Fruit fly (Drosophila melanogaster): Measurements from ENCODE around the gene tara.
A peak's percentile ranks its signal among the peaks of the same experiment; 100 is the strongest.

tara gene

DNA sequence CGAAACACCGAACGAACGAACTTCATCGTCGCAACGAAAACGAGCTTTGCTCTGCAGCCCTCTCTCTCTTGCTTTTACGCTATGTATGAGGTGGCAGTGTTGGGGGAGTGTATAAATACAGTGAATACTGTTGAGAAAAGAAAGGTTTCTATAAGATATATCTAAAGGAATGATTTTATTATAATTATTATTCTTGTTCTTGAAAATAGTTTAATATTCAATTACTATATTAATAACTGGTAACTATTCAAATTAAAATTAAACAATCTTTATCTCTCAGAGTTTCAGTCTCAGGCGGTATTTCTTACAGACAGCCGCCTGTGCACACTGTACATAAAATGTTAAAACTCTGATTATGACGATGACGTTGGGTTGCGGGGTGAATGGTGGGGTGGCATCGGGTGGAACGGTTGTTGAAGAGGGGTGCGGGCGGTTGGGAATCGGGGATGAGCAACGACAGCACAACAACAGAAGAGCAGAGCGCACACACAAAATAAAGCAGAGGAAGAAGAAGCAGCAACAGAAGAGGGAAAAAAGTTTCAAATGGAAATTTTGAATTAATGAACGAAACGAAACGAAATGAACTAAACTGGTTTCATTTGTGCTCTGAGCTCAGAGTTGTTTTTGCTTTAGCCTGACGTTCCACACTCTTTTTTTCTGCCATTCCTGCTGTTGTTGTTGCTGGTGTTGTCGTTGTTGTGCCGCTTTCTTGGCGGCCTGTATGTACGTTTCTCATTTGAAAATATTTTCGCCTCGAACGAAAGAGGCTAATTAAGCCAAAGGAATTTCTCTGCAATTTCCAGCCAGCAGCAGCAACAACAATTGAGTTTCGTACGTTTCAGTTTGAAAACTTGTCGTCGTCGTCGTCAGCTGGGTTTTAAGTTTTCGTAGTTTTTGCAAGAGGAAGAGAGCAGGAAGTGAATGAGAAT is 11.5 kb downstream of the tara start (continued):
- TF ChIP-seq Blimp-1 (GFP tag; optimal IDR thresholded peaks at IDR 0.05) (peak; percentile 97), CG4282 (GFP tag; optimal IDR thresholded peaks at IDR 0.05) (no peak), CG11456 (GFP tag; IDR thresholded peaks at IDR 0.05) (no peak), mirr (GFP tag; optimal IDR thresholded peaks at IDR 0.05) (peak; percentile 76), Meics (GFP tag; optimal IDR thresholded peaks at IDR 0.05) (peak; percentile 97), Sox102F (GFP tag; optimal IDR thresholded peaks at IDR 0.05) (peak; percentile 99), CG3065 (GFP tag; optimal IDR thresholded peaks at IDR 0.05) (peak; percentile 92), HmgD (GFP tag; optimal IDR thresholded peaks at IDR 0.05) (peak; percentile 31), her (GFP tag; optimal IDR thresholded peaks at IDR 0.05) (peak; percentile 57), CrebB (tag; optimal IDR thresholded peaks at IDR 0.05) (peak; percentile 95), Mad (GFP tag; optimal IDR thresholded peaks at IDR 0.05) (peak; percentile 85), CG6854 (GFP tag; optimal IDR thresholded peaks at IDR 0.05) (peak; percentile 95), dm (GFP tag; optimal IDR thresholded peaks at IDR 0.05) (no peak), Hr39 (optimal IDR thresholded peaks at IDR 0.05) (no peak), Eip74EF (GFP tag; optimal IDR thresholded peaks at IDR 0.05) (peak in 1 of 2 experiments; percentile 97), CG7963 (GFP tag; IDR thresholded peaks at IDR 0.05; ENCODE audit: partially characterized antibody) (no peak), tna (GFP tag; IDR thresholded peaks at IDR 0.05; ENCODE audit: partially characterized antibody) (no peak), ems (GFP tag; optimal IDR thresholded peaks at IDR 0.05) (peak; percentile 80), CG1024 (GFP tag; IDR thresholded peaks at IDR 0.05) (no peak), Atf6 (GFP tag; IDR thresholded peaks at IDR 0.05) (no peak), CkIIα-i1 (GFP tag; IDR thresholded peaks at IDR 0.05) (no peak), ewg (GFP tag; optimal IDR thresholded peaks at IDR 0.05) (peak; percentile 92), CG10543 (GFP tag; optimal IDR thresholded peaks at IDR 0.05) (peak; percentile 97), gsb (GFP tag; IDR thresholded peaks at IDR 0.05) (no peak), al (GFP tag; IDR thresholded peaks at IDR 0.05) (no peak), BtbVII (GFP tag; optimal IDR thresholded peaks at IDR 0.05) (peak; percentile 98), CG5180 (GFP tag; optimal IDR thresholded peaks at IDR 0.05) (peak; percentile 92), Side (GFP tag; optimal IDR thresholded peaks at IDR 0.05) (peak; percentile 23), CG6654 (GFP tag; optimal IDR thresholded peaks at IDR 0.05) (peak; percentile 87), H2.0 (GFP tag; IDR thresholded peaks at IDR 0.05) (no peak), repo (GFP tag; optimal IDR thresholded peaks at IDR 0.05) (peak; percentile 64), chn (GFP tag; optimal IDR thresholded peaks at IDR 0.05) (peak; percentile 92), gt (GFP tag; IDR thresholded peaks at IDR 0.05) (no peak), slp2 (GFP tag; optimal IDR thresholded peaks at IDR 0.05) (peak; percentile 57), CG4854 (GFP tag; optimal IDR thresholded peaks at IDR 0.05) (peak; percentile 88), Asciz (GFP tag; optimal IDR thresholded peaks at IDR 0.05) (peak; percentile 96), zfh1 (GFP tag; IDR thresholded peaks at IDR 0.05) (no peak), ab (GFP tag; optimal IDR thresholded peaks at IDR 0.05) (peak; percentile 54), kay (GFP tag; optimal IDR thresholded peaks at IDR 0.05) (peak; percentile 98), CG17568 (GFP tag; optimal IDR thresholded peaks at IDR 0.05) (peak; percentile 96), vnd (GFP tag; IDR thresholded peaks at IDR 0.05; ENCODE audit: partially characterized antibody) (no peak), seq (GFP tag; IDR thresholded peaks at IDR 0.05) (no peak), nmo (GFP tag; optimal IDR thresholded peaks at IDR 0.05) (peak; percentile 99), CG6254 (GFP tag; optimal IDR thresholded peaks at IDR 0.05) (peak; percentile 93), CG10431 (GFP tag; optimal IDR thresholded peaks at IDR 0.05) (peak; percentile 94), jumu (GFP tag; optimal IDR thresholded peaks at IDR 0.05) (peak; percentile 78), Mrtf (GFP tag; IDR thresholded peaks at IDR 0.05) (no peak), phol (tag; optimal IDR thresholded peaks at IDR 0.05) (peak; percentile 97), CG7372 (GFP tag; IDR thresholded peaks at IDR 0.05) (no peak)
